Worm (Caenorhabditis elegans) whole organism, L1 larva: Measurements from ENCODE around the gene cogc-4.

Source experiments
- F16B12.6 ChIP-seq: fragments of 150-350 bp; optimal IDR thresholded peaks from 2 replicates; lab custom pipeline; 2014; ENCODE audit warnings: missing biosample characterization, missing genetic modification characterization
- ets-5 ChIP-seq: fragments of 200-800 bp; sonication (Bioruptor generic); IDR thresholded peaks from 2 replicates; pipeline ENCODE4 v1.3.6; 2022; ENCODE audit warnings: missing genetic modification characterization, missing compliant biosample characterization
- fkh-8 ChIP-seq: sonication (generic microtip); optimal IDR thresholded peaks from 2 replicates; lab custom pipeline; 2016; ENCODE audit warnings: mild to moderate bottlenecking, missing genetic modification characterization, missing compliant biosample characterization
- mef-2 ChIP-seq: fragments of 150-350 bp; optimal IDR thresholded peaks from 2 replicates; lab custom pipeline; 2014; ENCODE audit warnings: missing biosample characterization, missing genetic modification characterization
- nhr-28 ChIP-seq: fragments of 150-350 bp; optimal IDR thresholded peaks from 2 replicates; lab custom pipeline; 2014; ENCODE audit warnings: missing biosample characterization, missing genetic modification characterization

- TF ChIP-seq nhr-28 (tag; lab: Kevin White, UChicago) (no peak), F16B12.6 (no peak), fkh-8 (tag; lab: Kevin White, UChicago) (no peak), ets-5 (GFP tag; lab: Robert Waterston, UW) (no peak), mef-2 (no peak)
These were observed 17.7 kb downstream of the cogc-4 start for ce11 chrII:1420806-1421463.
